Worm (Caenorhabditis elegans): ENCODE measurements around the gene otpl-5.
"Not testable (repeated sequence)": the region's sequence is repeated elsewhere in the genome, so short reads cannot be mapped to it uniquely, and the experiment has no call there.

DNA sequence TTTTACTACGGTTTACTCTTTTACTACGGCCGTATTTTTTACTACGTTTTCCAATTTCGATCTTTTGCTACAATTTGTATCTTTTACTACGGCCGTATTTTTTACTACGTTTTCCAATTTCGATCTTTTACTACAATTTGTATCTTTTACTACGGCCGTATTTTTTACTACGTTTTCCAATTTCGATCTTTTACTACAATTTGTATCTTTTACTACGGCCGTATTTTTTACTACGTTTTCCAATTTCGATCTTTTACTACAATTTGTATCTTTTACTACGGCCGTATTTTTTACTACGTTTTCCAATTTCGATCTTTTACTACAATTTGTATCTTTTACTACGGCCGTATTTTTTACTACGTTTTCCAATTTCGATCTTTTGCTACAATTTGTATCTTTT is 45.4 kb downstream of the otpl-5 start, which contains the start of gene F25G6.1:
- TF ChIP-seq lsy-2 (tag; optimal IDR thresholded peaks at IDR 0.05); unc-62 (GFP tag; optimal IDR thresholded peaks at IDR 0.05); nhr-12 (tag; optimal IDR thresholded peaks at IDR 0.05); nhr-28 (tag; optimal IDR thresholded peaks at IDR 0.05); lin-14 (GFP tag; optimal IDR thresholded peaks at IDR 0.05); fos-1 (tag; optimal IDR thresholded peaks at IDR 0.05): not testable (repeated sequence)
